Fruit fly (Drosophila melanogaster) whole organism, embryonic: ENCODE results near the gene Uggt.
A peak's percentile ranks its signal among the peaks of the same experiment; 100 is the strongest.

Experiments used
- Abd-B ChIP-seq: fragments of 200-800 bp; sonication (Bioruptor generic); optimal IDR thresholded peaks from 2 replicates; lab custom pipeline; 2018; ENCODE audit warnings: missing biosample characterization, mild to moderate bottlenecking, missing genetic modification characterization, moderate library complexity
- Ada2b ChIP-seq: fragments of 200-800 bp; sonication (Bioruptor generic); IDR thresholded peaks from 2 replicates; pipeline ENCODE4 v1.3.6; 2022; ENCODE audit warnings: missing biosample characterization, missing genetic modification characterization
- BtbVII ChIP-seq: fragments of 200-800 bp; sonication (Bioruptor generic); optimal IDR thresholded peaks from 3 replicates; lab custom pipeline; 2017; ENCODE audit warnings: missing biosample characterization, mild to moderate bottlenecking, missing genetic modification characterization
- CG10565 ChIP-seq: fragments of 200-800 bp; sonication (Bioruptor generic); optimal IDR thresholded peaks from 3 replicates; lab custom pipeline; 2016; ENCODE audit warnings: missing biosample characterization, mild to moderate bottlenecking, missing genetic modification characterization
- CG10979 ChIP-seq: fragments of 200-800 bp; sonication (Bioruptor generic); optimal IDR thresholded peaks from 2 replicates; lab custom pipeline; 2018; ENCODE audit warnings: missing biosample characterization, mild to moderate bottlenecking, missing genetic modification characterization, moderate library complexity
- CG1233 ChIP-seq: fragments of 200-800 bp; sonication (Bioruptor generic); optimal IDR thresholded peaks from 4 replicates; lab custom pipeline; 2018; ENCODE audit warnings: missing biosample characterization, mild to moderate bottlenecking, missing genetic modification characterization
- CG12769 ChIP-seq: fragments of 200-800 bp; sonication (Bioruptor generic); optimal IDR thresholded peaks from 2 replicates; lab custom pipeline; 2019; ENCODE audit warnings: missing biosample characterization, mild to moderate bottlenecking, missing genetic modification characterization, moderate library complexity
- CG13287 ChIP-seq: fragments of 200-800 bp; sonication (Bioruptor generic); IDR thresholded peaks from 2 replicates; pipeline ENCODE4 v1.3.6; 2022; ENCODE audit warnings: missing biosample characterization, missing genetic modification characterization; ENCODE audit not compliant: partially characterized antibody
- CG13296 ChIP-seq: fragments of 200-800 bp; sonication (Bioruptor generic); optimal IDR thresholded peaks from 3 replicates; lab custom pipeline; 2018; ENCODE audit warnings: missing biosample characterization, mild to moderate bottlenecking, missing genetic modification characterization
- CG13624 ChIP-seq: fragments of 200-800 bp; sonication (Bioruptor generic); optimal IDR thresholded peaks from 2 replicates; lab custom pipeline; 2016; ENCODE audit warnings: missing biosample characterization, missing genetic modification characterization
- CG14965 ChIP-seq: fragments of 200-800 bp; sonication (Bioruptor generic); optimal IDR thresholded peaks from 2 replicates; lab custom pipeline; 2016; ENCODE audit warnings: missing biosample characterization, missing genetic modification characterization, borderline replicate concordance
- CG15011 ChIP-seq: fragments of 200-800 bp; sonication (Bioruptor generic); optimal IDR thresholded peaks from 3 replicates; lab custom pipeline; 2018; ENCODE audit warnings: missing biosample characterization, mild to moderate bottlenecking, missing genetic modification characterization
- CG16779 ChIP-seq: fragments of 200-800 bp; sonication (Bioruptor generic); IDR thresholded peaks from 2 replicates; pipeline ENCODE4 v1.3.6; 2022; ENCODE audit warnings: missing biosample characterization, missing genetic modification characterization
- CG18011 ChIP-seq: fragments of 200-800 bp; sonication (Bioruptor generic); optimal IDR thresholded peaks from 2 replicates; lab custom pipeline; 2017; ENCODE audit warnings: missing biosample characterization, missing genetic modification characterization, mild to moderate bottlenecking, moderate library complexity, missing genotype
- CG18262 ChIP-seq: fragments of 200-800 bp; optimal IDR thresholded peaks from 3 replicates; lab custom pipeline; 2019; ENCODE audit warnings: missing biosample characterization, mild to moderate bottlenecking, missing genetic modification characterization, moderate library complexity
- CG2116 ChIP-seq: fragments of 200-800 bp; sonication (Bioruptor generic); optimal IDR thresholded peaks from 3 replicates; lab custom pipeline; 2018; ENCODE audit warnings: missing biosample characterization, mild to moderate bottlenecking, missing genetic modification characterization
- CG30020 ChIP-seq: fragments of 200-800 bp; optimal IDR thresholded peaks from 2 replicates; lab custom pipeline; 2019; ENCODE audit warnings: missing biosample characterization, mild to moderate bottlenecking, missing genetic modification characterization, moderate library complexity
- CG3995 ChIP-seq: fragments of 200-800 bp; sonication (Bioruptor generic); optimal IDR thresholded peaks from 3 replicates; lab custom pipeline; 2016; ENCODE audit warnings: missing biosample characterization, missing genetic modification characterization
- CG8765 ChIP-seq: fragments of 200-800 bp; sonication (Bioruptor generic); IDR thresholded peaks from 2 replicates; pipeline ENCODE4 v1.3.6; 2022; ENCODE audit warnings: missing biosample characterization, missing genetic modification characterization
- CG8944 ChIP-seq: fragments of 200-800 bp; sonication (Bioruptor generic); optimal IDR thresholded peaks from 3 replicates; lab custom pipeline; 2016; ENCODE audit warnings: missing biosample characterization, missing genetic modification characterization
- D ChIP-seq, 2 experiments: fragments of 200-800 bp in 1 of 2; fragments of >200 bp in 1 of 2; sonication (Bioruptor generic) in 1 of 2; optimal IDR thresholded peaks; 2 replicates in 1 of 2; 3 replicates in 1 of 2; lab custom pipeline; 2017; ENCODE audit warnings: mild to moderate bottlenecking in 1 of 2, missing biosample characterization in 1 of 2, missing genetic modification characterization in 1 of 2, missing genetic modification reagents in 1 of 2
- Dad ChIP-seq: fragments of 200-800 bp; sonication (Bioruptor generic); optimal IDR thresholded peaks from 3 replicates; lab custom pipeline; 2016; ENCODE audit warnings: missing biosample characterization, missing genetic modification characterization
- Dp ChIP-seq: fragments of 200-800 bp; sonication (Bioruptor generic); optimal IDR thresholded peaks from 2 replicates; lab custom pipeline; 2018; ENCODE audit warnings: missing biosample characterization, mild to moderate bottlenecking, missing genetic modification characterization, moderate library complexity
- Eip74EF ChIP-seq, 2 experiments: fragments of 200-800 bp in 1 of 2; fragments of >200 bp in 1 of 2; sonication (Bioruptor generic) in 1 of 2; optimal IDR thresholded peaks; 2 replicates each; lab custom pipeline; 2017 to 2019; ENCODE audit warnings: missing biosample characterization in 2 of 2, missing genetic modification characterization in 2 of 2, mild to moderate bottlenecking in 1 of 2, moderate library complexity in 1 of 2
- Fer1 ChIP-seq: fragments of 200-800 bp; sonication (Bioruptor generic); optimal IDR thresholded peaks from 2 replicates; lab custom pipeline; 2017; ENCODE audit warnings: missing biosample characterization, mild to moderate bottlenecking, missing genetic modification characterization
- Hmr ChIP-seq: fragments of 200-800 bp; sonication (Bioruptor generic); optimal IDR thresholded peaks from 3 replicates; lab custom pipeline; 2017; ENCODE audit warnings: mild to moderate bottlenecking, missing biosample characterization, missing genetic modification reagents, missing genetic modification characterization
- MESR4 ChIP-seq: fragments of 200-800 bp; sonication (Bioruptor generic); optimal IDR thresholded peaks from 2 replicates; lab custom pipeline; 2018; ENCODE audit warnings: missing biosample characterization, mild to moderate bottlenecking, missing genetic modification characterization, moderate library complexity
- NC2β ChIP-seq: fragments of 200-800 bp; sonication (Bioruptor generic); optimal IDR thresholded peaks from 2 replicates; lab custom pipeline; 2016; ENCODE audit warnings: missing biosample characterization, missing genetic modification characterization
- Neu2 ChIP-seq: fragments of 200-800 bp; sonication (Bioruptor generic); optimal IDR thresholded peaks from 3 replicates; lab custom pipeline; 2016; ENCODE audit warnings: missing biosample characterization, missing genetic modification characterization, borderline replicate concordance
- Optix ChIP-seq: fragments of 200-800 bp; sonication (Bioruptor generic); IDR thresholded peaks from 3 replicates; pipeline ENCODE4 v1.3.6; 2022; ENCODE audit warnings: missing biosample characterization, missing genetic modification characterization
- Sin3A ChIP-seq: fragments of >200 bp; optimal IDR thresholded peaks from 2 replicates; lab custom pipeline; 2018
- Sox100B ChIP-seq: fragments of 200-800 bp; sonication (Bioruptor generic); optimal IDR thresholded peaks from 3 replicates; lab custom pipeline; 2018; ENCODE audit warnings: missing biosample characterization, mild to moderate bottlenecking, missing genetic modification characterization
- Ssrp ChIP-seq: fragments of 200-800 bp; sonication (Bioruptor generic); optimal IDR thresholded peaks from 2 replicates; lab custom pipeline; 2018; ENCODE audit warnings: missing biosample characterization, mild to moderate bottlenecking, missing genetic modification characterization, moderate library complexity
- cas ChIP-seq: fragments of 200-800 bp; sonication (Bioruptor generic); IDR thresholded peaks from 2 replicates; pipeline ENCODE4 v1.3.6; 2022; ENCODE audit warnings: missing biosample characterization, missing genetic modification characterization
- caup ChIP-seq: fragments of 200-800 bp; sonication (Bioruptor generic); optimal IDR thresholded peaks from 3 replicates; lab custom pipeline; 2017; ENCODE audit warnings: missing biosample characterization, mild to moderate bottlenecking, missing genetic modification characterization, moderate library complexity; ENCODE audit not compliant: severe bottlenecking
- corto ChIP-seq: fragments of 200-800 bp; sonication (Bioruptor generic); optimal IDR thresholded peaks from 2 replicates; lab custom pipeline; 2016; ENCODE audit warnings: missing biosample characterization, mild to moderate bottlenecking, missing genetic modification characterization, moderate library complexity
- crp ChIP-seq, 2 experiments: fragments of 200-800 bp; sonication (Bioruptor generic); optimal IDR thresholded peaks; 2 replicates in 1 of 2; 3 replicates in 1 of 2; lab custom pipeline; 2017; ENCODE audit warnings: missing biosample characterization in 2 of 2, missing genetic modification characterization in 2 of 2, mild to moderate bottlenecking in 1 of 2, moderate library complexity in 1 of 2
- exex ChIP-seq: fragments of 200-800 bp; sonication (Bioruptor generic); optimal IDR thresholded peaks from 4 replicates; lab custom pipeline; 2018; ENCODE audit warnings: missing biosample characterization, mild to moderate bottlenecking, missing genetic modification characterization, moderate library complexity
- gcm ChIP-seq: fragments of 200-800 bp; sonication (Bioruptor generic); optimal IDR thresholded peaks from 2 replicates; lab custom pipeline; 2019; ENCODE audit warnings: missing biosample characterization, mild to moderate bottlenecking, missing genetic modification characterization, moderate library complexity
- lmd ChIP-seq: fragments of 200-800 bp; sonication (Bioruptor generic); IDR thresholded peaks from 2 replicates; pipeline ENCODE4 v1.3.6; 2022; ENCODE audit warnings: missing biosample characterization, missing genetic modification characterization
- maf-S ChIP-seq: fragments of 200-800 bp; sonication (Bioruptor generic); optimal IDR thresholded peaks from 2 replicates; lab custom pipeline; 2016; ENCODE audit warnings: missing biosample characterization, missing genetic modification characterization
- nerfin-1 ChIP-seq: fragments of 200-800 bp; sonication (Bioruptor generic); optimal IDR thresholded peaks from 3 replicates; lab custom pipeline; 2019; ENCODE audit warnings: missing biosample characterization, mild to moderate bottlenecking, missing genetic modification characterization, moderate library complexity
- nerfin-2 ChIP-seq: fragments of 200-800 bp; sonication (Bioruptor generic); IDR thresholded peaks from 2 replicates; pipeline ENCODE4 v1.3.6; 2022; ENCODE audit warnings: missing biosample characterization, missing genetic modification characterization; ENCODE audit not compliant: partially characterized antibody
- odd ChIP-seq: fragments of 200-800 bp; sonication (Bioruptor generic); optimal IDR thresholded peaks from 2 replicates; lab custom pipeline; 2017; ENCODE audit warnings: missing biosample characterization, mild to moderate bottlenecking, missing genetic modification characterization
- pnt ChIP-seq: fragments of 200-800 bp; sonication (Bioruptor generic); optimal IDR thresholded peaks from 3 replicates; lab custom pipeline; 2016; ENCODE audit warnings: missing biosample characterization, missing genetic modification characterization
- tgo ChIP-seq: fragments of 200-800 bp; sonication (Bioruptor generic); IDR thresholded peaks from 3 replicates; pipeline ENCODE4 v1.3.6; 2022; ENCODE audit warnings: missing biosample characterization, missing genetic modification characterization
- usp ChIP-seq: fragments of >200 bp; optimal IDR thresholded peaks from 2 replicates; lab custom pipeline; 2017; ENCODE audit warnings: missing biosample characterization, missing genetic modification characterization

The Uggt gene

dm6 chr3L:18867521-18867920, 5.0 kb upstream of the Uggt start, which contains the start of gene Dysb (continued):
- TF ChIP-seq Abd-B (GFP tag; lab: Kevin White, UChicago) (peak; percentile 70), Eip74EF (GFP tag; optimal IDR thresholded peaks at IDR 0.05; lab: Kevin White, UChicago) (peak in 1 of 2 experiments; percentile 78), Sin3A (lab: Kevin White, UChicago) (no peak), CG10565 (GFP tag; lab: Kevin White, UChicago) (no peak), CG2116 (GFP tag; lab: Kevin White, UChicago) (peak; percentile 61), Fer1 (GFP tag; lab: Kevin White, UChicago) (peak; percentile 90), CG8944 (GFP tag; lab: Kevin White, UChicago) (peak; percentile 34), maf-S (peak; percentile 27), CG13296 (GFP tag; lab: Kevin White, UChicago) (peak; percentile 92), nerfin-2 (GFP tag; lab: Robert Waterston, UW) (no peak), tgo (GFP tag; lab: Robert Waterston, UW) (peak; percentile 91), gcm (GFP tag; lab: Kevin White, UChicago) (peak; percentile 93), NC2β (GFP tag; lab: Kevin White, UChicago) (peak; percentile 2), Dad (no peak), MESR4 (GFP tag; lab: Kevin White, UChicago) (peak; percentile 51), CG18262 (tag; lab: Kevin White, UChicago) (peak; percentile 89), CG8765 (peak; percentile 74), CG15011 (GFP tag; lab: Kevin White, UChicago) (peak; percentile 67), BtbVII (GFP tag; lab: Kevin White, UChicago) (peak; percentile 88), CG12769 (tag; lab: Kevin White, UChicago) (peak; percentile 69), usp (no peak), CG30020 (tag; lab: Kevin White, UChicago) (peak; percentile 57), exex (peak; percentile 57), Optix (peak; percentile 84), CG14965 (GFP tag; lab: Kevin White, UChicago) (no peak), Ada2b (GFP tag; lab: Robert Waterston, UW) (peak; percentile 88), odd (peak; percentile 79), CG16779 (GFP tag; lab: Robert Waterston, UW) (peak; percentile 92), corto (GFP tag; lab: Kevin White, UChicago) (no peak)

DNA sequence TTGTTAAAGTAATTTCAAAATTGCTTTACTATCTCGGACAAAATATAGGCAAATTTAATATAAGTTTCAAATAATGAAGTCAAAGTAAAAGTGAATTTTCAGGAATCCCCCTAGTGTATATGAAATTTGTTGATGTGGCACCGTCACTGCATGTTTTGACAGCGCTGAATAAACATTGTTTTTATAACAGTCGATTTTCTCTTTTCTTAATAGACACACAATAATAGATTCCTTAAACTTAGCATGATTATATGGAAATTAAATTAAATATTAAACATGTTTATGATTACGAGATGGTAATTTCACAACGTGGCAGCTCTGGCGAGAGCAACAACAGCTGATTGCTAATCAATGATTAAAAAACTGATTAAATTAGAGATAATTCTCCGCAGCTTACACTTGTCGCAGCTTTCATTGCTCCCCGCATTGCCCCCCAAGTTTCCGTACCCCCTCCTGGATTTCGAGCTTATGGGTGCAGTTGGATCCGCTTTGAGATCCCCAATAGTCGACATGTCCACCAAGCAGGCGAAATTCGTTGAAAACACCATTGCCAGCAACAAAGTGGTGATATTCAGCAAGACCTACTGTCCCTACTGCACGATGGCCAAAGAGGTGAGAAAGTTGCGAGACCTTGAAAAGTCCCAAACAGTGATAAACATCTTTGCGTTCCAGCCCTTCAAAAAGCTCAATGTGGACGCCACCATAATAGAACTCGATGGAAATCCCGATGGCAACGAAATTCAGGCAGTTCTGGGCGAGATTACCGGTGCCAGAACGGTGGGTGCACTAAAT, 3.3 kb upstream of the Uggt start, which contains the start of gene Grx1:
Grx1 (plus strand) TSS at position 196 of the 792 bp plus-strand sequence.
- TF ChIP-seq cas (GFP tag; lab: Robert Waterston, UW) (no peak), pnt (GFP tag; lab: Kevin White, UChicago) (no peak), CG1233 (GFP tag; lab: Kevin White, UChicago) (peak; percentile 38), Hmr (GFP tag; lab: Kevin White, UChicago) (peak; percentile 59), CG10979 (tag; lab: Kevin White, UChicago) (peak; percentile 51), crp (GFP tag; optimal IDR thresholded peaks at IDR 0.05; lab: Kevin White, UChicago) (peak; percentile 49 to 90), CG3995 (GFP tag; lab: Kevin White, UChicago) (peak; percentile 33), Neu2 (GFP tag; lab: Kevin White, UChicago) (no peak), D (optimal IDR thresholded peaks at IDR 0.05; lab: Kevin White, UChicago) (no peak), D (GFP tag; optimal IDR thresholded peaks at IDR 0.05; lab: Kevin White, UChicago) (peak; percentile 47), lmd (GFP tag; lab: Robert Waterston, UW) (0 out of 2 replicates have a peak, but pooled peaks have one; percentile 22), CG18011 (peak; percentile 39), nerfin-1 (no peak), caup (GFP tag; lab: Kevin White, UChicago) (peak; percentile 47), Sox100B (GFP tag; lab: Kevin White, UChicago) (peak; percentile 52), Dp (GFP tag; lab: Kevin White, UChicago) (peak; percentile 18), Ssrp (tag; lab: Kevin White, UChicago) (peak; percentile 40), Fer1 (GFP tag; lab: Kevin White, UChicago) (peak; percentile 39), Abd-B (GFP tag; lab: Kevin White, UChicago) (no peak), CG13624 (peak; percentile 58), maf-S (peak; percentile 31), CG13287 (GFP tag; lab: Robert Waterston, UW) (peak; percentile 54)
